Fruit fly (Drosophila melanogaster): Measurements from ENCODE around the gene CG32249.

The CG32249 gene

DNA sequence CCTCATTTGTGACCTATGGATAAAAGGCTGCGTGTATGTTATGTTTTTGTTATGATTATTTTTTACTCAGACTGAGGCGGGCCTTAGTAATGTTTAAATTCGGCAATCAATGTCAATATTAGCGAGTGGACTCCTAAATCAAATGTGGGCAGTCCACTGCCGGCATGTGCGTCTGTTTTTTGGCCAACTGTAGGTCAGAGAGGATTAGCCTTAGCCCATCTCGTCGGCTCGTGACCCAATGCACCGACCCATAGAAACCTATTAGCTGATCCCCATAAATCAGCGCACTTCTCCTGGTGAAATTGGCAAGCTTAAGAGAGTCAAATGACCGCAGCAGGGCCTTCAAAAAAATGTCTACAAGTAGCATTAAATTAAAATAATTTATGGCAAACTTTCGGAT, 5.9 kb downstream of the CG32249 start:
- TF ChIP-seq shn (GFP tag; optimal IDR thresholded peaks at IDR 0.05) (no peak), CG17612 (GFP tag; IDR thresholded peaks at IDR 0.05) (no peak), chinmo (GFP tag; IDR thresholded peaks at IDR 0.05; ENCODE audit: partially characterized antibody) (0 out of 4 replicates have a peak, but pooled peaks have one; percentile 0), ap (GFP tag; IDR thresholded peaks at IDR 0.05) (no peak), run (tag; optimal IDR thresholded peaks at IDR 0.05) (no peak), CG18764 (GFP tag; optimal IDR thresholded peaks at IDR 0.05) (no peak), Hmr (GFP tag; optimal IDR thresholded peaks at IDR 0.05) (no peak), CG11093 (GFP tag; IDR thresholded peaks at IDR 0.05) (0 out of 3 replicates have a peak, but pooled peaks have one; percentile 7), ttk (GFP tag; IDR thresholded peaks at IDR 0.05) (no peak), CG10366 (GFP tag; IDR thresholded peaks at IDR 0.05) (no peak), Xrp1 (GFP tag; IDR thresholded peaks at IDR 0.05) (no peak), chm (GFP tag; IDR thresholded peaks at IDR 0.05) (no peak), otp (GFP tag; IDR thresholded peaks at IDR 0.05) (no peak), GATAe (GFP tag; conservative IDR thresholded peaks at IDR 0.05) (no peak), Ets65A (GFP tag) (peak; percentile 90), cwo (GFP tag; optimal IDR thresholded peaks at IDR 0.05) (no peak), gfzf (GFP tag; optimal IDR thresholded peaks at IDR 0.05) (no peak), Oaz (GFP tag; IDR thresholded peaks at IDR 0.05) (no peak), Ada2b (GFP tag; IDR thresholded peaks at IDR 0.05) (no peak), Adf1 (GFP tag; IDR thresholded peaks at IDR 0.05) (no peak)

DNA sequence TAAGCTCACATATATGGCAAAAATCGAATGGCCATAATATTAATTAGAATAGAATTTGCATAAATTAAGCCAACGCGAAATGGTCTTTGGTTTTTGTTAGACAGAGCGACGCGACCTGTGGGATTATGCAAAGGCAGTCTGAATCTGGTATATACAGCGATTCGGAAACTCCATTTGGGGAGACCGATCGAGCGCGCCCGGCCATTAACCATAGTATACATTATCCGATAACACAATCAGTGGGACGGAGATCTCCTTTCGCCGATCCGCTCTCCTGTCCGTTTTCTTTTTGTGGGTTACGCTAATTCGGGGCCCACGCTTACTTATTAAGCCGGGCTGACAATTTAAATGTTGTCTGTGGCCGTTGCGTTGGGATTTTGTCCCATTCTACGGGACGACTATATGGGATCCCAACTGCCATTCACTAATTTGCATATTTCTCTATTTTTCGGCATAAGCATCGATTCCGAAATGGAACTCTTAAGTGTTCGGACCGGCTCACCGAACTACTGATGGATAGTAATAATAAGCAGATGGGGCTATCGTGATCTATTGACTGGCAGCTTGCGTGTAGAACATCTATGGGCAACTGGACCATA, 8.0 kb downstream of the CG32249 start:
- TF ChIP-seq gcm2 (GFP tag; optimal IDR thresholded peaks at IDR 0.05) = no peak
- no peak for TF ChIP-seq CG5245 (GFP tag; optimal IDR thresholded peaks at IDR 0.05)
- TF ChIP-seq CG13894 (tag; optimal IDR thresholded peaks at IDR 0.05) = peak; percentile 98
- TF ChIP-seq CG31224 (GFP tag; IDR thresholded peaks at IDR 0.05) = no peak
- peak; percentile 4 for TF ChIP-seq CG10543 (GFP tag; optimal IDR thresholded peaks at IDR 0.05)
- TF ChIP-seq kni (GFP tag; optimal IDR thresholded peaks at IDR 0.05) = no peak
- no peak for TF ChIP-seq CG3726 (GFP tag; IDR thresholded peaks at IDR 0.05)
- TF ChIP-seq CG3847 (GFP tag; IDR thresholded peaks at IDR 0.05) = 0 out of 2 replicates have a peak, but pooled peaks have one; percentile 14
- no peak for TF ChIP-seq CG16863 (GFP tag; optimal IDR thresholded peaks at IDR 0.05)
- TF ChIP-seq H15 (GFP tag; IDR thresholded peaks at IDR 0.05) = no peak
- TF ChIP-seq sug (tag; optimal IDR thresholded peaks at IDR 0.05) = no peak
- no peak for TF ChIP-seq cas (GFP tag; IDR thresholded peaks at IDR 0.05)
- no peak for TF ChIP-seq Sry-δ (GFP tag; optimal IDR thresholded peaks at IDR 0.05)
- TF ChIP-seq CG12769 (tag; optimal IDR thresholded peaks at IDR 0.05) = peak; percentile 23
- TF ChIP-seq Ets65A (GFP tag) = peak; percentile 29
- TF ChIP-seq gsb (GFP tag; IDR thresholded peaks at IDR 0.05) = no peak

DNA sequence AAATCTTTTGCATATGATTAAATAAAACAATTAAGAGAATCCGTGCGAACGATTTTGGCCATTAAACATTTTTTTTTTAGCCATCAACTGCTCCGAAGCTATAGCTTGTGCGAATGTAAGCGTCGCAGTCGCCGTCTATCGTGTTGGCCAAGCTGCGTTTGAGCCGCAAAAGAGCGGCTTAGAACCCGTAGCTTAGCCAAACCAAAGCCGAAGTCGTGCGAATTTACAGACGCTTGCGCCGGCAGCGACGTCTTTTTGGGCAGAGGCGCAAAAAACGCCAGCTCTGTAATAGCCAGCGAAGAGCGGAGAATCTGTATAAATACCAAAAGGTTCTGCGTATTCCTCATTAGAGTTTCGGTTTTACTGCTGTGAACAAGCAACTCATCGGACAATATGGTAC, 10.1 kb downstream of the CG32249 start, which contains the start of gene CG7465:
TSS of gene CG7465 (plus strand) at position 346 of the 400 bp plus-strand sequence.
- TF ChIP-seq row (GFP tag; IDR thresholded peaks at IDR 0.05) (no peak), unpg (GFP tag; optimal IDR thresholded peaks at IDR 0.05) (no peak), Jarid2 (GFP tag; optimal IDR thresholded peaks at IDR 0.05) (no peak), grau (tag; optimal IDR thresholded peaks at IDR 0.05) (no peak), abd-A (tag; optimal IDR thresholded peaks at IDR 0.05) (peak; percentile 68), C15 (GFP tag; IDR thresholded peaks at IDR 0.05) (no peak), CG12104 (GFP tag; optimal IDR thresholded peaks at IDR 0.05) (no peak), CG3065 (GFP tag; optimal IDR thresholded peaks at IDR 0.05) (no peak), twi (tag; optimal IDR thresholded peaks at IDR 0.05) (no peak), CG5245 (GFP tag; optimal IDR thresholded peaks at IDR 0.05) (no peak), CG17612 (GFP tag; IDR thresholded peaks at IDR 0.05) (no peak), Bdp1 (GFP tag; optimal IDR thresholded peaks at IDR 0.05) (no peak), CG18599 (GFP tag; optimal IDR thresholded peaks at IDR 0.05) (no peak), nerfin-1 (tag; optimal IDR thresholded peaks at IDR 0.05) (no peak), CG13894 (tag; optimal IDR thresholded peaks at IDR 0.05) (peak; percentile 27), CG18011 (GFP tag; optimal IDR thresholded peaks at IDR 0.05) (no peak), br (optimal IDR thresholded peaks at IDR 0.05) (no peak), ken (GFP tag; IDR thresholded peaks at IDR 0.05) (no peak), Eip74EF (GFP tag; optimal IDR thresholded peaks at IDR 0.05) (no peak)
